Worm (Caenorhabditis elegans) whole organism, late embryonic: ENCODE measurements around the gene T03D3.5.

ENCODE experiments used
- ama-1 ChIP-seq: fragments of 150-350 bp; optimal IDR thresholded peaks from 2 replicates; lab custom pipeline; 2014
- ceh-19 ChIP-seq: fragments of 200-800 bp; sonication (Bioruptor generic); optimal IDR thresholded peaks from 2 replicates; lab custom pipeline; 2018; ENCODE audit warnings: mild to moderate bottlenecking, missing genetic modification characterization, missing compliant biosample characterization
- ceh-9 ChIP-seq: sonication (generic microtip); optimal IDR thresholded peaks from 2 replicates; lab custom pipeline; 2016; ENCODE audit warnings: mild to moderate bottlenecking, missing genetic modification characterization, inconsistent platforms, missing compliant biosample characterization
- fkh-10 ChIP-seq: fragments of 150-350 bp; optimal IDR thresholded peaks from 2 replicates; lab custom pipeline; 2014; ENCODE audit warnings: missing biosample characterization, missing genetic modification reagents, missing genetic modification characterization
- nfya-1 ChIP-seq: sonication (generic microtip); optimal IDR thresholded peaks from 2 replicates; lab custom pipeline; 2017; ENCODE audit warnings: missing genetic modification characterization, mild to moderate bottlenecking, missing compliant biosample characterization, antibody characterized with exemption, moderate library complexity
- nhr-11 ChIP-seq: fragments of 150-350 bp; optimal IDR thresholded peaks from 2 replicates; lab custom pipeline; 2014; ENCODE audit warnings: missing biosample characterization, missing genetic modification characterization
- nhr-232 ChIP-seq: sonication (generic microtip); optimal IDR thresholded peaks from 2 replicates; lab custom pipeline; 2016; ENCODE audit warnings: missing genetic modification characterization, missing compliant biosample characterization
- pat-9 ChIP-seq: fragments of 200-800 bp; sonication (Bioruptor generic); optimal IDR thresholded peaks from 2 replicates; lab custom pipeline; 2018; ENCODE audit warnings: mild to moderate bottlenecking, missing genetic modification characterization, moderate library complexity, missing compliant biosample characterization
- sox-4 ChIP-seq: sonication (generic microtip); optimal IDR thresholded peaks from 2 replicates; lab custom pipeline; 2017; ENCODE audit warnings: mild to moderate bottlenecking, missing genetic modification characterization, inconsistent platforms, missing compliant biosample characterization
- unc-3 ChIP-seq, 2 experiments: fragments of 200-800 bp in 1 of 2; sonication (Bioruptor generic) in 1 of 2; sonication (generic microtip) in 1 of 2; conservative IDR thresholded peaks in 1 of 2; optimal IDR thresholded peaks in 1 of 2; 2 replicates each; pipeline versions ENCODE4 v1.3.6 to Lab custom; 2016 to 2022; ENCODE audit warnings: missing compliant biosample characterization in 2 of 2, missing genetic modification characterization in 2 of 2, missing genetic modification reagents in 1 of 2
- unc-42 ChIP-seq: sonication (generic microtip); optimal IDR thresholded peaks from 2 replicates; lab custom pipeline; 2016; ENCODE audit warnings: missing genotype, missing genetic modification characterization, missing compliant biosample characterization
- ztf-16 ChIP-seq: sonication (generic microtip); optimal IDR thresholded peaks from 2 replicates; lab custom pipeline; 2017; ENCODE audit warnings: missing genetic modification characterization, missing compliant biosample characterization

ce11 chrV:2869503-2869902 is 42.9 kb upstream of the T03D3.5 start, which contains the start of gene srh-241:
- TF ChIP-seq unc-42 (tag; lab: Kevin White, UChicago) = no peak
- TF ChIP-seq pat-9 = no peak
- TF ChIP-seq ceh-19 (GFP tag; lab: Kevin White, UChicago) = no peak
- TF ChIP-seq ztf-16 (tag; lab: Kevin White, UChicago) = no peak
- no peak for TF ChIP-seq ceh-9 (tag; lab: Kevin White, UChicago)
- no peak for TF ChIP-seq nhr-232
- no peak for TF ChIP-seq fkh-10
- no peak for TF ChIP-seq nfya-1 (tag; lab: Kevin White, UChicago)
- TF ChIP-seq sox-4 (tag; lab: Kevin White, UChicago) = no peak
- TF ChIP-seq unc-3 (GFP tag; conservative IDR thresholded peaks at IDR 0.05; lab: Robert Waterston, UW) = no peak
- no peak for TF ChIP-seq unc-3 (tag; optimal IDR thresholded peaks at IDR 0.05; lab: Kevin White, UChicago)
- TF ChIP-seq nhr-11 = no peak
- no peak for TF ChIP-seq ama-1 (lab: Kevin White, UChicago)
